Fruit fly (Drosophila melanogaster): ENCODE measurements around the gene Mgat2.

Gene Mgat2

dm6 chr3R:30021009-30021408, 1.0 kb downstream of the Mgat2 start (continued):
- TF ChIP-seq so (GFP tag; IDR thresholded peaks at IDR 0.05) (no peak), peb (GFP tag; IDR thresholded peaks at IDR 0.05) (no peak), HLH4C (GFP tag; IDR thresholded peaks at IDR 0.05; ENCODE audit: partially characterized antibody) (no peak), Elba2 (GFP tag; optimal IDR thresholded peaks at IDR 0.05) (no peak), ara (GFP tag; IDR thresholded peaks at IDR 0.05) (peak; percentile 39; the same call in 1 of the 2 replicates), psq (GFP tag; optimal IDR thresholded peaks at IDR 0.05) (no peak), dmrt99B (tag; optimal IDR thresholded peaks at IDR 0.05) (peak; percentile 43), CG8388 (GFP tag; optimal IDR thresholded peaks at IDR 0.05) (no peak), CG9215 (GFP tag; IDR thresholded peaks at IDR 0.05) (no peak), jigr1 (GFP tag; IDR thresholded peaks at IDR 0.05) (0 out of 3 replicates have a peak, but pooled peaks have one; percentile 21), B-H1 (GFP tag; IDR thresholded peaks at IDR 0.05) (no peak), wek (GFP tag; optimal IDR thresholded peaks at IDR 0.05) (no peak), pfk (GFP tag; optimal IDR thresholded peaks at IDR 0.05) (no peak), CG4424 (GFP tag; optimal IDR thresholded peaks at IDR 0.05) (peak; percentile 29), CG11504 (tag; optimal IDR thresholded peaks at IDR 0.05) (peak; percentile 53), ro (GFP tag; IDR thresholded peaks at IDR 0.05) (no peak), CG16779 (GFP tag; IDR thresholded peaks at IDR 0.05) (no peak), D19B (GFP tag; optimal IDR thresholded peaks at IDR 0.05) (no peak), CG4282 (GFP tag; optimal IDR thresholded peaks at IDR 0.05) (no peak), TFAM (GFP tag; optimal IDR thresholded peaks at IDR 0.05) (no peak), Hmx (GFP tag; optimal IDR thresholded peaks at IDR 0.05) (no peak), Gsc (GFP tag; IDR thresholded peaks at IDR 0.05) (no peak), corto (GFP tag; optimal IDR thresholded peaks at IDR 0.05) (no peak), CG43689 (GFP tag; IDR thresholded peaks at IDR 0.05) (no peak), unc-4 (GFP tag; IDR thresholded peaks at IDR 0.05; ENCODE audit: partially characterized antibody) (no peak), H2.0 (GFP tag; IDR thresholded peaks at IDR 0.05) (no peak), HmgD (GFP tag; optimal IDR thresholded peaks at IDR 0.05) (no peak), NC2α (GFP tag; optimal IDR thresholded peaks at IDR 0.05) (no peak), CG17361 (GFP tag; IDR thresholded peaks at IDR 0.05) (0 out of 3 replicates have a peak, but pooled peaks have one; percentile 16), CG3995 (GFP tag; optimal IDR thresholded peaks at IDR 0.05) (no peak), CG30403 (GFP tag; optimal IDR thresholded peaks at IDR 0.05) (peak; percentile 44), CG11560 (tag; IDR thresholded peaks at IDR 0.05) (no peak), Awh (GFP tag; IDR thresholded peaks at IDR 0.05) (0 out of 2 replicates have a peak, but pooled peaks have one; percentile 46), run (tag; optimal IDR thresholded peaks at IDR 0.05) (no peak), Xrp1 (GFP tag; IDR thresholded peaks at IDR 0.05) (peak; percentile 48; the same call in 1 of the 2 replicates), Asciz (GFP tag; optimal IDR thresholded peaks at IDR 0.05) (no peak), CG32772 (GFP tag; IDR thresholded peaks at IDR 0.05) (no peak), CG13424 (tag; optimal IDR thresholded peaks at IDR 0.05) (peak; percentile 16), CG9609 (GFP tag; optimal IDR thresholded peaks at IDR 0.05) (no peak), CG15073 (GFP tag; optimal IDR thresholded peaks at IDR 0.05) (no peak), CG32532 (GFP tag; IDR thresholded peaks at IDR 0.05) (peak; percentile 27; the same call in 1 of the 2 replicates), CG10274 (GFP tag; optimal IDR thresholded peaks at IDR 0.05) (no peak), MESR4 (GFP tag; optimal IDR thresholded peaks at IDR 0.05) (no peak), row (GFP tag; IDR thresholded peaks at IDR 0.05) (peak; percentile 58), ken (GFP tag; IDR thresholded peaks at IDR 0.05) (no peak), Ravus (GFP tag; IDR thresholded peaks at IDR 0.05) (no peak), CG11398 (GFP tag; optimal IDR thresholded peaks at IDR 0.05) (no peak), Sin3A (optimal IDR thresholded peaks at IDR 0.05) (no peak), Med (GFP tag) (peak; percentile 22), Meics (GFP tag; optimal IDR thresholded peaks at IDR 0.05) (peak; percentile 37), CG18599 (GFP tag; optimal IDR thresholded peaks at IDR 0.05) (peak; percentile 45), mam (GFP tag; optimal IDR thresholded peaks at IDR 0.05) (no peak), sim (GFP tag; IDR thresholded peaks at IDR 0.05) (no peak)

Measured in whole organism, embryonic.